Fruit fly (Drosophila melanogaster) whole organism, embryonic: ENCODE results near the gene CG17650.

Experiments
- Adf1 ChIP-seq: fragments of 200-800 bp; sonication (Bioruptor generic); IDR thresholded peaks from 2 replicates; pipeline ENCODE4 v1.3.6; 2022; ENCODE audit warnings: missing biosample characterization, missing genetic modification characterization
- Aef1 ChIP-seq: fragments of 200-800 bp; sonication (Bioruptor generic); IDR thresholded peaks from 3 replicates; pipeline ENCODE4 v1.3.6; 2022; ENCODE audit warnings: missing biosample characterization, missing genetic modification characterization
- Bteb2 ChIP-seq: fragments of 200-800 bp; sonication (Bioruptor generic); optimal IDR thresholded peaks from 2 replicates; lab custom pipeline; 2016; ENCODE audit warnings: missing biosample characterization, missing genetic modification characterization
- CG1233 ChIP-seq: fragments of 200-800 bp; sonication (Bioruptor generic); optimal IDR thresholded peaks from 4 replicates; lab custom pipeline; 2018; ENCODE audit warnings: missing biosample characterization, mild to moderate bottlenecking, missing genetic modification characterization
- CG12391 ChIP-seq: fragments of 200-800 bp; sonication (Bioruptor generic); optimal IDR thresholded peaks from 3 replicates; lab custom pipeline; 2018; ENCODE audit warnings: missing biosample characterization, mild to moderate bottlenecking, missing genetic modification characterization, moderate library complexity
- CG14667 ChIP-seq: fragments of 200-800 bp; sonication (Bioruptor generic); IDR thresholded peaks from 2 replicates; pipeline ENCODE4 v1.3.6; 2022; ENCODE audit warnings: missing biosample characterization, missing genetic modification characterization
- CG14710 ChIP-seq: fragments of 200-800 bp; sonication (Bioruptor generic); optimal IDR thresholded peaks from 3 replicates; lab custom pipeline; 2019; ENCODE audit warnings: missing biosample characterization, mild to moderate bottlenecking, missing genetic modification characterization, moderate library complexity
- CG14860 ChIP-seq: fragments of 200-800 bp; sonication (Bioruptor generic); IDR thresholded peaks from 3 replicates; pipeline ENCODE4 v1.3.6; 2022; ENCODE audit warnings: missing biosample characterization, missing genetic modification characterization; ENCODE audit not compliant: partially characterized antibody
- CG15073 ChIP-seq: fragments of 200-800 bp; sonication (Bioruptor generic); optimal IDR thresholded peaks from 2 replicates; lab custom pipeline; 2016; ENCODE audit warnings: missing biosample characterization, missing genetic modification characterization
- CG15696 ChIP-seq: fragments of 200-800 bp; sonication (Bioruptor generic); optimal IDR thresholded peaks from 2 replicates; lab custom pipeline; 2019; ENCODE audit warnings: missing biosample characterization, mild to moderate bottlenecking, missing genetic modification characterization, moderate library complexity
- CG1603 ChIP-seq: fragments of 200-800 bp; sonication (Bioruptor generic); optimal IDR thresholded peaks from 2 replicates; lab custom pipeline; 2019; ENCODE audit warnings: missing biosample characterization, mild to moderate bottlenecking, missing genetic modification characterization, moderate library complexity
- CG16813 ChIP-seq: fragments of 200-800 bp; sonication (Bioruptor generic); IDR thresholded peaks from 3 replicates; pipeline ENCODE4 v1.3.6; 2022; ENCODE audit warnings: missing biosample characterization, missing genetic modification characterization; ENCODE audit not compliant: partially characterized antibody
- CG16815 ChIP-seq: fragments of 200-800 bp; sonication (Bioruptor generic); optimal IDR thresholded peaks from 3 replicates; lab custom pipeline; 2017; ENCODE audit warnings: missing biosample characterization, mild to moderate bottlenecking, missing genetic modification characterization
- CG17612 ChIP-seq: fragments of 200-800 bp; sonication (Bioruptor generic); IDR thresholded peaks from 2 replicates; pipeline ENCODE4 v1.3.6; 2022; ENCODE audit warnings: missing biosample characterization, missing genetic modification characterization
- CG3065 ChIP-seq: fragments of 200-800 bp; sonication (Bioruptor generic); optimal IDR thresholded peaks from 2 replicates; lab custom pipeline; 2016; ENCODE audit warnings: missing biosample characterization, missing genetic modification characterization
- CG4424 ChIP-seq: fragments of 200-800 bp; sonication (Bioruptor generic); optimal IDR thresholded peaks from 3 replicates; lab custom pipeline; 2016; ENCODE audit warnings: missing biosample characterization, missing genetic modification characterization
- CG8359 ChIP-seq: fragments of 200-800 bp; sonication (Bioruptor generic); optimal IDR thresholded peaks from 2 replicates; lab custom pipeline; 2017; ENCODE audit warnings: missing biosample characterization, mild to moderate bottlenecking, missing genetic modification characterization, borderline replicate concordance
- CHES-1-like ChIP-seq: fragments of 200-800 bp; sonication (Bioruptor generic); optimal IDR thresholded peaks from 2 replicates; lab custom pipeline; 2016; ENCODE audit warnings: missing biosample characterization, missing genetic modification characterization
- Chrac-16 ChIP-seq: fragments of 200-800 bp; sonication (Bioruptor generic); optimal IDR thresholded peaks from 3 replicates; lab custom pipeline; 2016; ENCODE audit warnings: missing biosample characterization, missing genetic modification characterization
- D19B ChIP-seq: fragments of 200-800 bp; sonication (Bioruptor generic); optimal IDR thresholded peaks from 2 replicates; lab custom pipeline; 2017; ENCODE audit warnings: missing biosample characterization, mild to moderate bottlenecking, missing genetic modification characterization
- Dip3 ChIP-seq: fragments of 200-800 bp; sonication (Bioruptor generic); optimal IDR thresholded peaks from 3 replicates; lab custom pipeline; 2016; ENCODE audit warnings: missing biosample characterization, missing genetic modification characterization
- Drgx ChIP-seq: fragments of 200-800 bp; sonication (Bioruptor generic); IDR thresholded peaks from 2 replicates; pipeline ENCODE4 v1.3.6; 2022; ENCODE audit warnings: missing biosample characterization, missing genetic modification characterization
- Eip74EF ChIP-seq, 2 experiments: fragments of 200-800 bp in 1 of 2; fragments of >200 bp in 1 of 2; sonication (Bioruptor generic) in 1 of 2; optimal IDR thresholded peaks; 2 replicates each; lab custom pipeline; 2017 to 2019; ENCODE audit warnings: missing biosample characterization in 2 of 2, missing genetic modification characterization in 2 of 2, mild to moderate bottlenecking in 1 of 2, moderate library complexity in 1 of 2
- Hmx ChIP-seq: fragments of 200-800 bp; sonication (Bioruptor generic); optimal IDR thresholded peaks from 2 replicates; lab custom pipeline; 2016; ENCODE audit warnings: missing biosample characterization, missing genetic modification characterization
- Mad ChIP-seq: fragments of 200-800 bp; sonication (Bioruptor generic); optimal IDR thresholded peaks from 2 replicates; lab custom pipeline; 2016; ENCODE audit warnings: missing biosample characterization, missing genetic modification characterization
- Neu2 ChIP-seq: fragments of 200-800 bp; sonication (Bioruptor generic); optimal IDR thresholded peaks from 3 replicates; lab custom pipeline; 2016; ENCODE audit warnings: missing biosample characterization, missing genetic modification characterization, borderline replicate concordance
- Opbp ChIP-seq: fragments of 200-800 bp; sonication (Bioruptor generic); IDR thresholded peaks from 3 replicates; pipeline ENCODE4 v1.3.6; 2022; ENCODE audit warnings: missing biosample characterization, missing genetic modification characterization; ENCODE audit not compliant: partially characterized antibody
- Ravus ChIP-seq: fragments of 200-800 bp; sonication (Bioruptor generic); IDR thresholded peaks from 2 replicates; pipeline ENCODE4 v1.3.6; 2022; ENCODE audit warnings: missing biosample characterization, missing genetic modification characterization
- Sox100B ChIP-seq: fragments of 200-800 bp; sonication (Bioruptor generic); optimal IDR thresholded peaks from 3 replicates; lab custom pipeline; 2018; ENCODE audit warnings: missing biosample characterization, mild to moderate bottlenecking, missing genetic modification characterization
- Vsx1 ChIP-seq: fragments of 200-800 bp; sonication (Bioruptor generic); optimal IDR thresholded peaks from 2 replicates; lab custom pipeline; 2017; ENCODE audit warnings: missing biosample characterization, mild to moderate bottlenecking, missing genetic modification characterization, missing genetic modification reagents
- ac ChIP-seq: fragments of 200-800 bp; sonication (Bioruptor generic); optimal IDR thresholded peaks from 3 replicates; lab custom pipeline; 2017; ENCODE audit warnings: missing biosample characterization, mild to moderate bottlenecking, missing genetic modification characterization
- al ChIP-seq: fragments of 200-800 bp; sonication (Bioruptor generic); IDR thresholded peaks from 2 replicates; pipeline ENCODE4 v1.3.6; 2022; ENCODE audit warnings: missing biosample characterization, missing genetic modification characterization
- cad ChIP-seq: fragments of >200 bp; optimal IDR thresholded peaks from 2 replicates; lab custom pipeline; 2017; ENCODE audit warnings: missing biosample characterization, missing genetic modification characterization
- cas ChIP-seq: fragments of 200-800 bp; sonication (Bioruptor generic); IDR thresholded peaks from 2 replicates; pipeline ENCODE4 v1.3.6; 2022; ENCODE audit warnings: missing biosample characterization, missing genetic modification characterization
- cato ChIP-seq: fragments of 200-800 bp; sonication (Bioruptor generic); optimal IDR thresholded peaks from 2 replicates; lab custom pipeline; 2016; ENCODE audit warnings: missing biosample characterization, missing genetic modification characterization, borderline replicate concordance
- chm ChIP-seq: fragments of 200-800 bp; sonication (Bioruptor generic); IDR thresholded peaks from 2 replicates; pipeline ENCODE4 v1.3.6; 2022; ENCODE audit warnings: missing biosample characterization, missing genetic modification characterization
- da ChIP-seq: fragments of 200-800 bp; sonication (Bioruptor generic); optimal IDR thresholded peaks from 2 replicates; lab custom pipeline; 2016; ENCODE audit warnings: missing biosample characterization, missing genetic modification characterization
- gem ChIP-seq: fragments of 200-800 bp; sonication (Bioruptor generic); optimal IDR thresholded peaks from 2 replicates; lab custom pipeline; 2019; ENCODE audit warnings: missing biosample characterization, mild to moderate bottlenecking, missing genetic modification characterization, moderate library complexity
- jing ChIP-seq: fragments of 200-800 bp; sonication (Bioruptor generic); optimal IDR thresholded peaks from 2 replicates; lab custom pipeline; 2018; ENCODE audit warnings: missing biosample characterization, mild to moderate bottlenecking, missing genetic modification characterization
- kah ChIP-seq: fragments of 200-800 bp; sonication (Bioruptor generic); optimal IDR thresholded peaks from 2 replicates; lab custom pipeline; 2018; ENCODE audit warnings: missing biosample characterization, mild to moderate bottlenecking, missing genetic modification characterization
- luna ChIP-seq: fragments of 200-800 bp; sonication (Bioruptor generic); optimal IDR thresholded peaks from 2 replicates; lab custom pipeline; 2016; ENCODE audit warnings: missing biosample characterization, missing genetic modification characterization
- nmo ChIP-seq: fragments of 200-800 bp; sonication (Bioruptor generic); optimal IDR thresholded peaks from 2 replicates; lab custom pipeline; 2018; ENCODE audit warnings: missing biosample characterization, mild to moderate bottlenecking, missing genetic modification characterization, moderate library complexity
- pan ChIP-seq, 4 experiments: fragments of >200 bp in 3 of 4; fragments of 200-800 bp in 1 of 4; sonication (Bioruptor generic) in 1 of 4; optimal IDR thresholded peaks in 3 of 4; IDR thresholded peaks in 1 of 4; 2 replicates each; pipeline versions ENCODE4 v1.3.6 to Lab custom; 2017 to 2022; ENCODE audit warnings: missing biosample characterization in 2 of 4, missing genetic modification characterization in 2 of 4, mixed read lengths in 1 of 4
- scrt ChIP-seq: fragments of 200-800 bp; sonication (Bioruptor generic); optimal IDR thresholded peaks from 2 replicates; lab custom pipeline; 2018; ENCODE audit warnings: missing biosample characterization, mild to moderate bottlenecking, missing genetic modification characterization, moderate library complexity
- sna ChIP-seq: fragments of 200-800 bp; sonication (Bioruptor generic); IDR thresholded peaks from 2 replicates; pipeline ENCODE4 v1.3.6; 2022; ENCODE audit warnings: missing biosample characterization, missing genetic modification characterization; ENCODE audit not compliant: partially characterized antibody
- sob ChIP-seq: fragments of 200-800 bp; sonication (Bioruptor generic); IDR thresholded peaks from 2 replicates; pipeline ENCODE4 v1.3.6; 2022; ENCODE audit warnings: missing biosample characterization, missing genetic modification characterization
- sqz ChIP-seq: fragments of 200-800 bp; sonication (Bioruptor generic); optimal IDR thresholded peaks from 3 replicates; lab custom pipeline; 2018; ENCODE audit warnings: missing biosample characterization, mild to moderate bottlenecking, missing genetic modification characterization
- ttk ChIP-seq: fragments of 200-800 bp; sonication (Bioruptor generic); IDR thresholded peaks from 2 replicates; pipeline ENCODE4 v2.1.2; 2022; ENCODE audit warnings: missing biosample characterization, missing genetic modification characterization
- unc-4 ChIP-seq: fragments of 200-800 bp; sonication (Bioruptor generic); IDR thresholded peaks from 2 replicates; pipeline ENCODE4 v1.3.6; 2022; ENCODE audit warnings: missing biosample characterization, missing genetic modification characterization; ENCODE audit not compliant: partially characterized antibody
- zen ChIP-seq: fragments of 200-800 bp; sonication (Bioruptor generic); optimal IDR thresholded peaks from 3 replicates; lab custom pipeline; 2018; ENCODE audit warnings: missing biosample characterization, mild to moderate bottlenecking, missing genetic modification characterization, moderate library complexity

Gene CG17650

DNA sequence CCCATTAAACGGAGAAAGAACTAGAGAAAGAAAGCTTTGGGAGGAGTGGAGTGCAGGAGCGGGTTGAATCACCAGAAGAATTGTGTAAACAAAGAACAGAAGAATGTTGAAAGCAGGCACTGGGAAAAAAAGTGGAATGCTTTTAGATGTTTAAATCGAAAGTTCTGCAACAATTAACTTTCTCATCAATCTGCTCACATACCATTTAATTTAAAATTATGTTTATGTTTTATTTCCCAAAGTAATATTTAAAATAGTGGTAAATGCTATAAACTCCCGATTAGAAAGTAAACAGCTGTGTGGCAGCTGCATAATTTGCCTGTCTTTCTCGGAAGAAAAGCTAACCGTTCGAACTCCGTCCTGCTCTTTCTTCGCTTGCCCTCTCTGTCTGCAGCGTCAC lies 20.8 kb downstream of the CG17650 start (continued):
- TF ChIP-seq CG14860 (GFP tag; lab: Robert Waterston, UW) = no peak
- TF ChIP-seq Hmx (GFP tag; lab: Kevin White, UChicago) = no peak
- TF ChIP-seq CG1603 = peak; percentile 56
- no peak for TF ChIP-seq jing (GFP tag; lab: Kevin White, UChicago)
- TF ChIP-seq Ravus (GFP tag; lab: Robert Waterston, UW) = no peak
- peak; percentile 51 for TF ChIP-seq CG14710 (tag; lab: Kevin White, UChicago)
- no peak for TF ChIP-seq CG8359 (GFP tag; lab: Kevin White, UChicago)
- no peak for TF ChIP-seq CG3065
- TF ChIP-seq cas = no peak
- TF ChIP-seq Bteb2 = no peak
- TF ChIP-seq Sox100B (GFP tag; lab: Kevin White, UChicago) = no peak
- TF ChIP-seq CG16815 = no peak
- TF ChIP-seq chm (GFP tag; lab: Robert Waterston, UW) = no peak
- no peak for TF ChIP-seq Dip3 (GFP tag; lab: Kevin White, UChicago)
- no peak for TF ChIP-seq sob
- TF ChIP-seq sna (GFP tag; lab: Robert Waterston, UW) = no peak
- no peak for TF ChIP-seq al (GFP tag; lab: Robert Waterston, UW)
- no peak for TF ChIP-seq CG1233
- TF ChIP-seq gem (tag; lab: Kevin White, UChicago) = peak; percentile 54
- TF ChIP-seq CG16813 (GFP tag; lab: Robert Waterston, UW) = no peak
- TF ChIP-seq CG15073 (GFP tag; lab: Kevin White, UChicago) = no peak
- no peak for TF ChIP-seq cato (GFP tag; lab: Kevin White, UChicago)
- no peak for TF ChIP-seq D19B (GFP tag; lab: Kevin White, UChicago)
- no peak for TF ChIP-seq ac (GFP tag; lab: Kevin White, UChicago)
- no peak for TF ChIP-seq Opbp (GFP tag; lab: Robert Waterston, UW)
- TF ChIP-seq Neu2 (GFP tag; lab: Kevin White, UChicago) = no peak
- TF ChIP-seq zen (tag; lab: Kevin White, UChicago) = no peak
- no peak for TF ChIP-seq pan (optimal IDR thresholded peaks at IDR 0.05; lab: Kevin White, UChicago)
- peak in 1 of 2 experiments; percentile 20 for TF ChIP-seq pan (GFP tag; optimal IDR thresholded peaks at IDR 0.05 in 1 of 2, IDR thresholded peaks at IDR 0.05 in 1 of 2)
- TF ChIP-seq Adf1 = no peak
- peak; percentile 31 for TF ChIP-seq nmo
- no peak for TF ChIP-seq Chrac-16 (GFP tag; lab: Kevin White, UChicago)
- TF ChIP-seq ttk (GFP tag; lab: Robert Waterston, UW) = no peak
- TF ChIP-seq CG12391 (tag; lab: Kevin White, UChicago) = peak; percentile 33
- TF ChIP-seq CHES-1-like = no peak
- no peak for TF ChIP-seq Aef1 (GFP tag; lab: Robert Waterston, UW)
- no peak for TF ChIP-seq CG14667 (GFP tag; lab: Robert Waterston, UW)
- no peak for TF ChIP-seq unc-4 (GFP tag; lab: Robert Waterston, UW)
- no peak for TF ChIP-seq luna (GFP tag; lab: Kevin White, UChicago)
- no peak for TF ChIP-seq CG17612 (GFP tag; lab: Robert Waterston, UW)
- no peak for TF ChIP-seq sqz
- TF ChIP-seq Vsx1 (GFP tag; lab: Kevin White, UChicago) = no peak
- TF ChIP-seq scrt (GFP tag; lab: Kevin White, UChicago) = no peak
- no peak for TF ChIP-seq da (GFP tag; lab: Kevin White, UChicago)
- no peak for TF ChIP-seq cad
- TF ChIP-seq Drgx (GFP tag; lab: Robert Waterston, UW) = peak; percentile 41; the same call in 1 of the 2 replicates
- TF ChIP-seq CG4424 (GFP tag; lab: Kevin White, UChicago) = peak; percentile 18
- no peak for TF ChIP-seq CG15696
- no peak for TF ChIP-seq Mad (GFP tag; lab: Kevin White, UChicago)
- TF ChIP-seq Eip74EF (GFP tag; optimal IDR thresholded peaks at IDR 0.05; lab: Kevin White, UChicago) = no peak
- TF ChIP-seq kah (GFP tag; lab: Kevin White, UChicago) = no peak
